Fruit fly (Drosophila melanogaster) whole organism, embryonic: ENCODE measurements around the gene CG1703.

Experiments
- Adf1 ChIP-seq: fragments of 200-800 bp; sonication (Bioruptor generic); IDR thresholded peaks from 2 replicates; pipeline ENCODE4 v1.3.6; 2022; ENCODE audit warnings: missing biosample characterization, missing genetic modification characterization
- BtbVII ChIP-seq: fragments of 200-800 bp; sonication (Bioruptor generic); optimal IDR thresholded peaks from 3 replicates; lab custom pipeline; 2017; ENCODE audit warnings: missing biosample characterization, mild to moderate bottlenecking, missing genetic modification characterization
- CG12071 ChIP-seq: fragments of 200-800 bp; sonication (Bioruptor generic); optimal IDR thresholded peaks from 3 replicates; lab custom pipeline; 2018; ENCODE audit warnings: missing biosample characterization, mild to moderate bottlenecking, missing genetic modification characterization
- CG12155 ChIP-seq: fragments of 200-800 bp; sonication (Bioruptor generic); optimal IDR thresholded peaks from 3 replicates; lab custom pipeline; 2016; ENCODE audit warnings: missing biosample characterization, missing genetic modification characterization
- CG12219 ChIP-seq: fragments of 200-800 bp; sonication (Bioruptor generic); optimal IDR thresholded peaks from 3 replicates; lab custom pipeline; 2018; ENCODE audit warnings: missing biosample characterization, mild to moderate bottlenecking, missing genetic modification characterization
- CG12299 ChIP-seq: fragments of 200-800 bp; sonication (Bioruptor generic); optimal IDR thresholded peaks from 2 replicates; lab custom pipeline; 2018; ENCODE audit warnings: missing biosample characterization, mild to moderate bottlenecking, missing genetic modification characterization
- CG12391 ChIP-seq: fragments of 200-800 bp; sonication (Bioruptor generic); optimal IDR thresholded peaks from 3 replicates; lab custom pipeline; 2018; ENCODE audit warnings: missing biosample characterization, mild to moderate bottlenecking, missing genetic modification characterization, moderate library complexity
- CG12659 ChIP-seq: fragments of 200-800 bp; sonication (Bioruptor generic); optimal IDR thresholded peaks from 3 replicates; lab custom pipeline; 2017; ENCODE audit warnings: mild to moderate bottlenecking, missing biosample characterization, missing genetic modification reagents, missing genetic modification characterization
- CG13287 ChIP-seq: fragments of 200-800 bp; sonication (Bioruptor generic); IDR thresholded peaks from 2 replicates; pipeline ENCODE4 v1.3.6; 2022; ENCODE audit warnings: missing biosample characterization, missing genetic modification characterization; ENCODE audit not compliant: partially characterized antibody
- CG15479 ChIP-seq: fragments of 200-800 bp; sonication (Bioruptor generic); optimal IDR thresholded peaks from 3 replicates; lab custom pipeline; 2019; ENCODE audit warnings: missing biosample characterization, mild to moderate bottlenecking, missing genetic modification characterization, moderate library complexity
- CG17359 ChIP-seq: fragments of 200-800 bp; sonication (Bioruptor generic); optimal IDR thresholded peaks from 3 replicates; lab custom pipeline; 2018; ENCODE audit warnings: missing biosample characterization, mild to moderate bottlenecking, missing genetic modification characterization, moderate library complexity
- CG17912 ChIP-seq: fragments of 200-800 bp; sonication (Bioruptor generic); optimal IDR thresholded peaks from 2 replicates; lab custom pipeline; 2018; ENCODE audit warnings: missing biosample characterization, mild to moderate bottlenecking, missing genetic modification characterization
- CG18476 ChIP-seq: fragments of 200-800 bp; sonication (Bioruptor generic); optimal IDR thresholded peaks from 2 replicates; lab custom pipeline; 2016; ENCODE audit warnings: missing biosample characterization, mild to moderate bottlenecking, missing genetic modification characterization
- CG32532 ChIP-seq: fragments of 200-800 bp; sonication (Bioruptor generic); IDR thresholded peaks from 2 replicates; pipeline ENCODE4 v1.3.6; 2022; ENCODE audit warnings: missing biosample characterization, missing genetic modification characterization
- CG34376 ChIP-seq: fragments of 200-800 bp; sonication (Bioruptor generic); optimal IDR thresholded peaks from 2 replicates; lab custom pipeline; 2018; ENCODE audit warnings: missing biosample characterization, mild to moderate bottlenecking, missing genetic modification characterization
- CG3726 ChIP-seq: fragments of 200-800 bp; sonication (Bioruptor generic); IDR thresholded peaks from 3 replicates; pipeline ENCODE4, ENCODE4 v1.3.6; 2022; ENCODE audit warnings: missing biosample characterization, missing genetic modification characterization
- CG7786 ChIP-seq: fragments of 200-800 bp; sonication (Bioruptor generic); optimal IDR thresholded peaks from 2 replicates; lab custom pipeline; 2016; ENCODE audit warnings: missing biosample characterization, missing genetic modification characterization
- CG8388 ChIP-seq: fragments of 200-800 bp; sonication (Bioruptor generic); optimal IDR thresholded peaks from 2 replicates; lab custom pipeline; 2019; ENCODE audit warnings: missing biosample characterization, mild to moderate bottlenecking, missing genetic modification characterization, moderate library complexity
- CG9727 ChIP-seq: fragments of 200-800 bp; sonication (Bioruptor generic); optimal IDR thresholded peaks from 3 replicates; lab custom pipeline; 2017; ENCODE audit warnings: missing biosample characterization, mild to moderate bottlenecking, missing genetic modification characterization
- Chrac-16 ChIP-seq: fragments of 200-800 bp; sonication (Bioruptor generic); optimal IDR thresholded peaks from 3 replicates; lab custom pipeline; 2016; ENCODE audit warnings: missing biosample characterization, missing genetic modification characterization
- Dbx ChIP-seq: fragments of 200-800 bp; sonication (Bioruptor generic); IDR thresholded peaks from 3 replicates; pipeline ENCODE4 v1.3.6; 2022; ENCODE audit warnings: missing biosample characterization, missing genetic modification characterization
- Ets97D ChIP-seq: fragments of 200-800 bp; sonication (Bioruptor generic); optimal IDR thresholded peaks from 3 replicates; lab custom pipeline; 2016; ENCODE audit warnings: missing biosample characterization, missing genetic modification characterization
- HmgD ChIP-seq: fragments of 200-800 bp; sonication (Bioruptor generic); optimal IDR thresholded peaks from 3 replicates; lab custom pipeline; 2016; ENCODE audit warnings: missing biosample characterization, missing genetic modification characterization
- HmgZ ChIP-seq: fragments of 200-800 bp; sonication (Bioruptor generic); optimal IDR thresholded peaks from 2 replicates; lab custom pipeline; 2018; ENCODE audit warnings: missing biosample characterization, mild to moderate bottlenecking, missing genetic modification characterization
- Hr39 ChIP-seq: fragments of >200 bp; optimal IDR thresholded peaks from 2 replicates; lab custom pipeline; 2017
- Lpt ChIP-seq: fragments of >200 bp; optimal IDR thresholded peaks from 2 replicates; lab custom pipeline; 2018; ENCODE audit warnings: missing biosample characterization, missing genetic modification characterization
- Scr ChIP-seq: fragments of 200-800 bp; sonication (Bioruptor generic); IDR thresholded peaks from 2 replicates; pipeline ENCODE4 v1.3.6; 2022; ENCODE audit warnings: missing biosample characterization, missing genetic modification characterization; ENCODE audit not compliant: partially characterized antibody
- Sox100B ChIP-seq: fragments of 200-800 bp; sonication (Bioruptor generic); optimal IDR thresholded peaks from 3 replicates; lab custom pipeline; 2018; ENCODE audit warnings: missing biosample characterization, mild to moderate bottlenecking, missing genetic modification characterization
- ac ChIP-seq: fragments of 200-800 bp; sonication (Bioruptor generic); optimal IDR thresholded peaks from 3 replicates; lab custom pipeline; 2017; ENCODE audit warnings: missing biosample characterization, mild to moderate bottlenecking, missing genetic modification characterization
- aop ChIP-seq: fragments of 200-800 bp; sonication (Bioruptor generic); IDR thresholded peaks from 2 replicates; pipeline ENCODE4 v1.3.6; 2022; ENCODE audit warnings: missing biosample characterization, missing genetic modification characterization
- az2 ChIP-seq: fragments of 200-800 bp; sonication (Bioruptor generic); optimal IDR thresholded peaks from 3 replicates; lab custom pipeline; 2016; ENCODE audit warnings: missing biosample characterization, missing genetic modification characterization
- cas ChIP-seq: fragments of 200-800 bp; sonication (Bioruptor generic); IDR thresholded peaks from 2 replicates; pipeline ENCODE4 v1.3.6; 2022; ENCODE audit warnings: missing biosample characterization, missing genetic modification characterization
- chn ChIP-seq: fragments of 200-800 bp; sonication (Bioruptor generic); optimal IDR thresholded peaks from 2 replicates; lab custom pipeline; 2016; ENCODE audit warnings: missing biosample characterization, missing genetic modification characterization
- croc ChIP-seq: fragments of 200-800 bp; sonication (Bioruptor generic); conservative IDR thresholded peaks from 3 replicates; pipeline ENCODE4 v1.3.6; 2022; ENCODE audit warnings: missing biosample characterization, missing genetic modification characterization
- esg ChIP-seq: fragments of 200-800 bp; sonication (Bioruptor generic); conservative IDR thresholded peaks from 2 replicates; pipeline ENCODE4 v1.3.6; 2022; ENCODE audit warnings: missing biosample characterization, missing genetic modification characterization
- ftz-f1 ChIP-seq: fragments of 200-800 bp; sonication (Bioruptor generic); optimal IDR thresholded peaks from 2 replicates; lab custom pipeline; 2016; ENCODE audit warnings: missing biosample characterization, missing genetic modification characterization
- gfzf ChIP-seq: fragments of 200-800 bp; sonication (Bioruptor generic); optimal IDR thresholded peaks from 2 replicates; lab custom pipeline; 2016; ENCODE audit warnings: missing biosample characterization, mild to moderate bottlenecking, missing genetic modification characterization, moderate library complexity
- gsb ChIP-seq: fragments of 200-800 bp; sonication (Bioruptor generic); IDR thresholded peaks from 2 replicates; pipeline ENCODE4 v1.3.6; 2022; ENCODE audit warnings: missing biosample characterization, missing genetic modification characterization
- ham ChIP-seq: fragments of 200-800 bp; sonication (Bioruptor generic); IDR thresholded peaks from 2 replicates; pipeline ENCODE4 v1.3.6; 2022; ENCODE audit warnings: missing biosample characterization, missing genetic modification characterization
- her ChIP-seq: fragments of 200-800 bp; sonication (Bioruptor generic); optimal IDR thresholded peaks from 2 replicates; lab custom pipeline; 2016; ENCODE audit warnings: missing biosample characterization, missing genetic modification characterization
- hkb ChIP-seq, 2 experiments: fragments of 200-800 bp in 1 of 2; fragments of >200 bp in 1 of 2; sonication (Bioruptor generic) in 1 of 2; IDR thresholded peaks in 1 of 2; optimal IDR thresholded peaks in 1 of 2; 2 replicates each; pipeline versions ENCODE4 v1.3.6 to Lab custom; 2017 to 2022; ENCODE audit warnings: missing biosample characterization in 1 of 2, missing genetic modification characterization in 1 of 2
- lilli ChIP-seq: fragments of 200-800 bp; sonication (Bioruptor generic); optimal IDR thresholded peaks from 3 replicates; lab custom pipeline; 2016; ENCODE audit warnings: missing biosample characterization, missing genetic modification characterization
- lmd ChIP-seq: fragments of 200-800 bp; sonication (Bioruptor generic); IDR thresholded peaks from 2 replicates; pipeline ENCODE4 v1.3.6; 2022; ENCODE audit warnings: missing biosample characterization, missing genetic modification characterization
- mam ChIP-seq: fragments of 200-800 bp; sonication (Bioruptor generic); optimal IDR thresholded peaks from 3 replicates; lab custom pipeline; 2016; ENCODE audit warnings: missing biosample characterization, missing genetic modification characterization
- pros ChIP-seq: fragments of 200-800 bp; sonication (Bioruptor generic); optimal IDR thresholded peaks from 3 replicates; lab custom pipeline; 2019; ENCODE audit warnings: missing biosample characterization, mild to moderate bottlenecking, missing genetic modification characterization, moderate library complexity
- run ChIP-seq: fragments of 200-800 bp; sonication (Bioruptor generic); optimal IDR thresholded peaks from 3 replicates; lab custom pipeline; 2018; ENCODE audit warnings: missing biosample characterization, mild to moderate bottlenecking, missing genetic modification characterization
- schlank ChIP-seq: fragments of 200-800 bp; sonication (Bioruptor generic); optimal IDR thresholded peaks from 2 replicates; lab custom pipeline; 2018; ENCODE audit warnings: missing biosample characterization, mild to moderate bottlenecking, missing genetic modification characterization
- sens-2 ChIP-seq: fragments of 200-800 bp; sonication (Bioruptor generic); IDR thresholded peaks from 2 replicates; pipeline ENCODE4 v1.3.6; 2022; ENCODE audit warnings: missing biosample characterization, missing genetic modification characterization
- sug ChIP-seq: fragments of 200-800 bp; optimal IDR thresholded peaks from 2 replicates; lab custom pipeline; 2019; ENCODE audit warnings: missing biosample characterization, mild to moderate bottlenecking, missing genetic modification characterization, moderate library complexity
- trh ChIP-seq: fragments of 200-800 bp; sonication (Bioruptor generic); optimal IDR thresholded peaks from 2 replicates; lab custom pipeline; 2016; ENCODE audit warnings: missing biosample characterization, missing genetic modification characterization
- ttk ChIP-seq: fragments of 200-800 bp; sonication (Bioruptor generic); IDR thresholded peaks from 2 replicates; pipeline ENCODE4 v2.1.2; 2022; ENCODE audit warnings: missing biosample characterization, missing genetic modification characterization
- usp ChIP-seq: fragments of >200 bp; optimal IDR thresholded peaks from 2 replicates; lab custom pipeline; 2017; ENCODE audit warnings: missing biosample characterization, missing genetic modification characterization

CG1703 gene

DNA sequence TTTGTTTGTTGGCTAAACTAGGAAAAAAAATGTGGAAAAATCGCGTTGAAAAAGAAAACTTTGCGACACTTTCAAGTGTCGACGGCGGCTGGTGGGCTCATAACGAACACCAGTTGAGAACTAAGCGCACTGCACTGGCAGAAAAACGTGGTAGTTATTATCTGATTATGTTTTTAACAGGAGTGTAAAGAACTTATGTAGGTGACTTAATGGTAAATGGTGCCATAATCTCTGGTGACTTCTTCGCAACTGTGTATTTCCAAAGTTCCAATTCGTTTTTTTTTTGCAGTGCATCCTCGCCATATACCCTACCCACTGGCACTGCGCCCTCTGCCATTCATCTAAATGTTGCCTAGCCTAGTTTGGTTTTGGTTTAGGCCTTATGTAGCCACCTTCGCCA is 41.3 kb downstream of the CG1703 start (continued):
- TF ChIP-seq BtbVII (GFP tag; lab: Kevin White, UChicago) (no peak), lmd (GFP tag; lab: Robert Waterston, UW) (peak; percentile 57), esg (GFP tag; lab: Robert Waterston, UW) (peak; percentile 24; the same call in 1 of the 2 replicates), trh (GFP tag; lab: Kevin White, UChicago) (no peak), Dbx (GFP tag; lab: Robert Waterston, UW) (no peak; the same call in 2 of the 3 replicates), CG18476 (no peak), HmgD (GFP tag; lab: Kevin White, UChicago) (no peak), CG15479 (GFP tag; lab: Kevin White, UChicago) (no peak), run (tag; lab: Kevin White, UChicago) (no peak), HmgZ (no peak), CG32532 (GFP tag; lab: Robert Waterston, UW) (peak; percentile 44; the same call in 1 of the 2 replicates), cas (GFP tag; lab: Robert Waterston, UW) (no peak), CG17912 (GFP tag; lab: Kevin White, UChicago) (no peak), Sox100B (GFP tag; lab: Kevin White, UChicago) (no peak), ham (GFP tag; lab: Robert Waterston, UW) (no peak), CG12071 (no peak), sug (tag; lab: Kevin White, UChicago) (no peak), Adf1 (GFP tag; lab: Robert Waterston, UW) (no peak), hkb (optimal IDR thresholded peaks at IDR 0.05; lab: Kevin White, UChicago) (no peak), hkb (GFP tag; IDR thresholded peaks at IDR 0.05; lab: Robert Waterston, UW) (no peak), ftz-f1 (GFP tag; lab: Kevin White, UChicago) (no peak), mam (GFP tag; lab: Kevin White, UChicago) (peak; percentile 8), CG13287 (GFP tag; lab: Robert Waterston, UW) (no peak), Ets97D (GFP tag; lab: Kevin White, UChicago) (no peak), ttk (GFP tag; lab: Robert Waterston, UW) (peak; percentile 48; the same call in 1 of the 2 replicates), sens-2 (no peak), CG7786 (GFP tag; lab: Kevin White, UChicago) (no peak), usp (GFP tag; lab: Kevin White, UChicago) (no peak), CG12659 (GFP tag; lab: Kevin White, UChicago) (no peak), ac (GFP tag; lab: Kevin White, UChicago) (no peak), schlank (tag; lab: Kevin White, UChicago) (no peak), CG17359 (tag; lab: Kevin White, UChicago) (peak; percentile 30), lilli (GFP tag; lab: Kevin White, UChicago) (peak; percentile 2), gfzf (no peak), Scr (GFP tag; lab: Robert Waterston, UW) (no peak), CG12391 (tag; lab: Kevin White, UChicago) (no peak), CG3726 (GFP tag; lab: Robert Waterston, UW) (no peak), Chrac-16 (no peak), CG12219 (peak; percentile 1), croc (GFP tag; lab: Robert Waterston, UW) (no peak), gsb (GFP tag; lab: Robert Waterston, UW) (no peak), pros (GFP tag; lab: Kevin White, UChicago) (no peak), CG8388 (no peak), CG12155 (GFP tag; lab: Kevin White, UChicago) (no peak), CG9727 (GFP tag; lab: Kevin White, UChicago) (peak; percentile 8), CG34376 (GFP tag; lab: Kevin White, UChicago) (no peak), her (no peak), az2 (GFP tag; lab: Kevin White, UChicago) (no peak), Hr39 (lab: Kevin White, UChicago) (no peak), chn (GFP tag; lab: Kevin White, UChicago) (no peak), aop (GFP tag; lab: Robert Waterston, UW) (no peak), CG12299 (tag; lab: Kevin White, UChicago) (no peak), Lpt (GFP tag; lab: Kevin White, UChicago) (no peak)
